Fruit fly (Drosophila melanogaster) whole organism, prepupa: ENCODE data around the gene Mink.

Experiments used
- Blimp-1 ChIP-seq: fragments of 200-800 bp; sonication (Bioruptor generic); optimal IDR thresholded peaks from 3 replicates; lab custom pipeline; 2017; ENCODE audit warnings: missing biosample characterization, missing genetic modification characterization, mild to moderate bottlenecking, moderate library complexity, missing genetic modification reagents
- CG10631 ChIP-seq: fragments of 200-800 bp; sonication (Bioruptor generic); optimal IDR thresholded peaks from 2 replicates; lab custom pipeline; 2016; ENCODE audit warnings: missing biosample characterization, missing genetic modification characterization
- CG11294 ChIP-seq: fragments of 200-800 bp; sonication (Bioruptor generic); IDR thresholded peaks from 2 replicates; pipeline ENCODE4 v1.3.6; 2022; ENCODE audit warnings: missing biosample characterization, missing genetic modification characterization
- CG11762 ChIP-seq: fragments of 200-800 bp; sonication (Bioruptor generic); optimal IDR thresholded peaks from 3 replicates; lab custom pipeline; 2016; ENCODE audit warnings: missing biosample characterization, missing genetic modification characterization; ENCODE audit not compliant: insufficient read depth
- CG11902 ChIP-seq: fragments of 200-800 bp; sonication (Bioruptor generic); optimal IDR thresholded peaks from 3 replicates; lab custom pipeline; 2016; ENCODE audit warnings: missing biosample characterization, missing genetic modification characterization
- CG15336 ChIP-seq: fragments of 200-800 bp; sonication (Bioruptor generic); IDR thresholded peaks from 2 replicates; pipeline ENCODE4 v1.3.6; 2022; ENCODE audit warnings: missing biosample characterization, missing genetic modification characterization
- CG1621 ChIP-seq: fragments of 200-800 bp; sonication (Bioruptor generic); optimal IDR thresholded peaks from 3 replicates; lab custom pipeline; 2018; ENCODE audit warnings: missing biosample characterization, mild to moderate bottlenecking, missing genetic modification characterization
- CG16779 ChIP-seq: fragments of 200-800 bp; sonication (Bioruptor generic); optimal IDR thresholded peaks from 3 replicates; lab custom pipeline; 2017; ENCODE audit warnings: missing biosample characterization, mild to moderate bottlenecking, missing genetic modification characterization
- CG31627 ChIP-seq: fragments of 200-800 bp; sonication (Bioruptor generic); optimal IDR thresholded peaks from 3 replicates; lab custom pipeline; 2016; ENCODE audit warnings: missing biosample characterization, missing genetic modification characterization
- CG32006 ChIP-seq: fragments of 200-800 bp; sonication (Bioruptor generic); optimal IDR thresholded peaks from 3 replicates; lab custom pipeline; 2017; ENCODE audit warnings: missing biosample characterization, mild to moderate bottlenecking, missing genetic modification characterization
- CG34406 ChIP-seq: fragments of 200-800 bp; sonication (Bioruptor generic); optimal IDR thresholded peaks from 3 replicates; lab custom pipeline; 2016; ENCODE audit warnings: missing biosample characterization, missing genetic modification characterization
- CG6163 ChIP-seq: fragments of 200-800 bp; sonication (Bioruptor generic); IDR thresholded peaks from 3 replicates; pipeline ENCODE4 v1.3.6; 2022; ENCODE audit warnings: missing biosample characterization, missing genetic modification characterization
- CG6276 ChIP-seq: fragments of 200-800 bp; sonication (Bioruptor generic); optimal IDR thresholded peaks from 2 replicates; lab custom pipeline; 2017; ENCODE audit warnings: missing biosample characterization, mild to moderate bottlenecking, missing genetic modification characterization
- CG6808 ChIP-seq: fragments of 200-800 bp; sonication (Bioruptor generic); optimal IDR thresholded peaks from 3 replicates; lab custom pipeline; 2017; ENCODE audit warnings: missing biosample characterization, missing genetic modification characterization, mild to moderate bottlenecking, moderate library complexity, missing genetic modification reagents
- CG7368 ChIP-seq: fragments of 200-800 bp; sonication (Bioruptor generic); optimal IDR thresholded peaks from 3 replicates; lab custom pipeline; 2016; ENCODE audit warnings: missing biosample characterization, missing genetic modification characterization
- CG8119 ChIP-seq: fragments of 200-800 bp; sonication (Bioruptor generic); IDR thresholded peaks from 3 replicates; pipeline ENCODE4 v1.3.6; 2022; ENCODE audit warnings: missing biosample characterization, missing genetic modification characterization
- CG8319 ChIP-seq: fragments of 200-800 bp; sonication (Bioruptor generic); optimal IDR thresholded peaks from 3 replicates; lab custom pipeline; 2016; ENCODE audit warnings: missing biosample characterization, missing genetic modification characterization
- CG8632 ChIP-seq: fragments of 200-800 bp; sonication (Bioruptor generic); optimal IDR thresholded peaks from 3 replicates; lab custom pipeline; 2016; ENCODE audit warnings: missing biosample characterization, missing genetic modification characterization
- CG9139 ChIP-seq: fragments of 200-800 bp; sonication (Bioruptor generic); optimal IDR thresholded peaks from 3 replicates; lab custom pipeline; 2017; ENCODE audit warnings: missing biosample characterization, mild to moderate bottlenecking, missing genetic modification characterization
- Eip78C ChIP-seq: fragments of 200-800 bp; sonication (Bioruptor generic); peaks from one replicate; lab custom pipeline; 2016; ENCODE audit warnings: missing biosample characterization, missing genetic modification characterization
- Eip93F ChIP-seq: fragments of 200-800 bp; sonication (Bioruptor generic); optimal IDR thresholded peaks from 2 replicates; lab custom pipeline; 2016; ENCODE audit warnings: missing biosample characterization, mild to moderate bottlenecking, missing genetic modification characterization
- Gug ChIP-seq: fragments of 200-800 bp; sonication (Bioruptor generic); IDR thresholded peaks from 2 replicates; pipeline ENCODE4 v1.3.6; 2022; ENCODE audit warnings: missing biosample characterization, missing genetic modification characterization
- Hr38 ChIP-seq: sonication (Bioruptor generic); optimal IDR thresholded peaks from 2 replicates; lab custom pipeline; 2016; ENCODE audit warnings: missing biosample characterization, missing genetic modification characterization
- Hr39 ChIP-seq: fragments of 200-800 bp; sonication (Bioruptor generic); optimal IDR thresholded peaks from 2 replicates; lab custom pipeline; 2016; ENCODE audit warnings: missing biosample characterization, missing genetic modification characterization
- Hr4 ChIP-seq: fragments of 200-800 bp; sonication (Bioruptor generic); optimal IDR thresholded peaks from 3 replicates; lab custom pipeline; 2016; ENCODE audit warnings: missing biosample characterization, missing genetic modification characterization
- Met ChIP-seq: fragments of 200-800 bp; sonication (Bioruptor generic); optimal IDR thresholded peaks from 3 replicates; lab custom pipeline; 2016; ENCODE audit warnings: missing biosample characterization, missing genetic modification characterization
- OdsH ChIP-seq: fragments of 200-800 bp; sonication (Bioruptor generic); optimal IDR thresholded peaks from 3 replicates; lab custom pipeline; 2016; ENCODE audit warnings: missing biosample characterization, missing genetic modification characterization
- Sox14 ChIP-seq: fragments of 200-800 bp; sonication (Bioruptor generic); optimal IDR thresholded peaks from 3 replicates; lab custom pipeline; 2016; ENCODE audit warnings: missing biosample characterization, missing genetic modification characterization
- achi ChIP-seq: fragments of 200-800 bp; sonication (Bioruptor generic); optimal IDR thresholded peaks from 3 replicates; lab custom pipeline; 2016; ENCODE audit warnings: missing biosample characterization, missing genetic modification characterization
- acj6 ChIP-seq: fragments of 200-800 bp; sonication (Bioruptor generic); optimal IDR thresholded peaks from 3 replicates; lab custom pipeline; 2016; ENCODE audit warnings: missing biosample characterization, missing genetic modification characterization
- dsx ChIP-seq: fragments of 200-800 bp; optimal IDR thresholded peaks from 3 replicates; lab custom pipeline; 2019; ENCODE audit warnings: missing biosample characterization, mild to moderate bottlenecking, missing genetic modification characterization, moderate library complexity; ENCODE audit not compliant: poor library complexity, severe bottlenecking
- eg ChIP-seq: fragments of 200-800 bp; sonication (Bioruptor generic); IDR thresholded peaks from 3 replicates; pipeline ENCODE4 v1.3.6; 2022; ENCODE audit warnings: missing biosample characterization, missing genetic modification characterization
- fd85E ChIP-seq: fragments of 200-800 bp; sonication (Bioruptor generic); optimal IDR thresholded peaks from 3 replicates; lab custom pipeline; 2016; ENCODE audit warnings: missing biosample characterization, missing genetic modification characterization
- fkh ChIP-seq: fragments of 200-800 bp; sonication (Bioruptor generic); optimal IDR thresholded peaks from 3 replicates; lab custom pipeline; 2017; ENCODE audit warnings: missing biosample characterization, mild to moderate bottlenecking, missing genetic modification characterization, moderate library complexity
- net ChIP-seq: fragments of 200-800 bp; sonication (Bioruptor generic); optimal IDR thresholded peaks from 3 replicates; lab custom pipeline; 2016; ENCODE audit warnings: missing biosample characterization, missing genetic modification characterization
- pdm3 ChIP-seq: fragments of 200-800 bp; sonication (Bioruptor generic); optimal IDR thresholded peaks from 3 replicates; lab custom pipeline; 2016; ENCODE audit warnings: missing biosample characterization, missing genetic modification characterization
- salr ChIP-seq, 2 experiments: fragments of 200-800 bp; sonication (Bioruptor generic); optimal IDR thresholded peaks; 3 replicates each; lab custom pipeline; 2016 to 2018; ENCODE audit warnings: missing biosample characterization in 2 of 2, missing genetic modification characterization in 2 of 2, mild to moderate bottlenecking in 1 of 2
- ss ChIP-seq, 2 experiments: fragments of 200-800 bp; sonication (Bioruptor generic); optimal IDR thresholded peaks; 2 replicates in 1 of 2; 3 replicates in 1 of 2; lab custom pipeline; 2017 to 2018; ENCODE audit warnings: mild to moderate bottlenecking in 2 of 2, missing biosample characterization in 2 of 2, missing genetic modification characterization in 2 of 2, moderate library complexity in 1 of 2
- svp ChIP-seq: fragments of 200-800 bp; sonication (Bioruptor generic); peaks from one replicate; lab custom pipeline; 2016; ENCODE audit warnings: missing biosample characterization, missing genetic modification characterization
- topi ChIP-seq: fragments of 200-800 bp; sonication (Bioruptor generic); optimal IDR thresholded peaks from 3 replicates; lab custom pipeline; 2016; ENCODE audit warnings: missing biosample characterization, missing genetic modification characterization

The Mink gene

dm6 chr3R:24875939-24876842 is 46.1 kb upstream of the Mink start, which contains the start of gene CG3744 (continued):
- TF ChIP-seq CG31627 (GFP tag; lab: Kevin White, UChicago), result peak; percentile 77
- peak; percentile 68 for TF ChIP-seq CG7368 (GFP tag; lab: Kevin White, UChicago)
- no peak for TF ChIP-seq CG6276
- peak; percentile 81 for TF ChIP-seq achi
- TF ChIP-seq CG6808 (GFP tag; lab: Kevin White, UChicago), result peak; percentile 47
- TF ChIP-seq CG6163 (GFP tag; lab: Robert Waterston, UW), result peak; percentile 89
- no peak for TF ChIP-seq Hr38 (GFP tag; lab: Kevin White, UChicago)
- peak; percentile 94 for TF ChIP-seq eg (GFP tag; lab: Robert Waterston, UW)
- TF ChIP-seq fkh (GFP tag; lab: Kevin White, UChicago), result no peak
- peak; percentile 85 for TF ChIP-seq CG11294 (GFP tag; lab: Robert Waterston, UW)
- TF ChIP-seq Gug (GFP tag; lab: Robert Waterston, UW), result peak; percentile 86
- peak; percentile 82 for TF ChIP-seq OdsH
- peak; percentile 66 for TF ChIP-seq CG11902 (GFP tag; lab: Kevin White, UChicago)
- TF ChIP-seq Hr4 (GFP tag; lab: Kevin White, UChicago), result peak; percentile 74
- no peak for TF ChIP-seq CG1621
- TF ChIP-seq topi (GFP tag; lab: Kevin White, UChicago), result peak; percentile 64

- no peak for TF ChIP-seq Eip93F (GFP tag; lab: Kevin White, UChicago)
- peak; percentile 82 for TF ChIP-seq CG1621
- TF ChIP-seq Eip78C, result peak; percentile 85
- TF ChIP-seq CG8632 (GFP tag; lab: Kevin White, UChicago), result no peak
- TF ChIP-seq, all 60 proteins: peak for 2
Observed at dm6 chr3R:24876843-24877457, 45.3 kb upstream of the Mink start, which contains the start of the genes CG11089 and CG31381. Gene CG11089, plus strand, starts transcription at chr3R:24877045. Gene CG31381, plus strand, starts transcription at chr3R:24877045.

- TF ChIP-seq Hr4 (GFP tag; lab: Kevin White, UChicago) (no peak), CG8319 (no peak), svp (GFP tag; lab: Kevin White, UChicago) (peak; percentile 100)
Observed at dm6 chr3R:24878655-24879054, 43.6 kb upstream of the Mink start.

dm6 chr3R:24886470-24886869 is 35.8 kb upstream of the Mink start:
- TF ChIP-seq CG8119 (peak; percentile 41; the same call in 2 of the 3 replicates), Hr4 (GFP tag; lab: Kevin White, UChicago) (peak; percentile 80), CG6276 (peak; percentile 42), Blimp-1 (GFP tag; lab: Kevin White, UChicago) (peak; percentile 5), CG32006 (GFP tag; lab: Kevin White, UChicago) (peak; percentile 78), pdm3 (GFP tag; lab: Kevin White, UChicago) (peak; percentile 53), salr (GFP tag; optimal IDR thresholded peaks at IDR 0.05; lab: Kevin White, UChicago) (peak in 1 of 2 experiments; percentile 16), acj6 (GFP tag; lab: Kevin White, UChicago) (no peak), eg (GFP tag; lab: Robert Waterston, UW) (0 out of 3 replicates have a peak, but pooled peaks have one; percentile 38), svp (GFP tag; lab: Kevin White, UChicago) (peak; percentile 20), Eip78C (peak; percentile 90), CG11762 (GFP tag; lab: Kevin White, UChicago) (no peak), CG34406 (GFP tag; lab: Kevin White, UChicago) (peak; percentile 63), Sox14 (GFP tag; lab: Kevin White, UChicago) (no peak), net (GFP tag; lab: Kevin White, UChicago) (peak; percentile 39), CG6163 (GFP tag; lab: Robert Waterston, UW) (peak; percentile 47; the same call in 1 of the 3 replicates), CG31627 (GFP tag; lab: Kevin White, UChicago) (no peak), CG6808 (GFP tag; lab: Kevin White, UChicago) (no peak), fd85E (no peak), CG10631 (GFP tag; lab: Kevin White, UChicago) (no peak), CG8632 (GFP tag; lab: Kevin White, UChicago) (peak; percentile 2), CG15336 (GFP tag; lab: Robert Waterston, UW) (peak; percentile 68), Hr38 (GFP tag; lab: Kevin White, UChicago) (no peak), dsx (GFP tag; lab: Kevin White, UChicago) (no peak), CG8319 (peak; percentile 1), ss (GFP tag; optimal IDR thresholded peaks at IDR 0.05; lab: Kevin White, UChicago) (no peak), CG16779 (no peak), Hr39 (no peak), OdsH (peak; percentile 44), CG9139 (GFP tag; lab: Kevin White, UChicago) (no peak), Gug (GFP tag; lab: Robert Waterston, UW) (no peak), Met (GFP tag; lab: Kevin White, UChicago) (no peak)
